Fruit fly (Drosophila melanogaster): ENCODE data around the gene Scsalpha1.

DNA sequence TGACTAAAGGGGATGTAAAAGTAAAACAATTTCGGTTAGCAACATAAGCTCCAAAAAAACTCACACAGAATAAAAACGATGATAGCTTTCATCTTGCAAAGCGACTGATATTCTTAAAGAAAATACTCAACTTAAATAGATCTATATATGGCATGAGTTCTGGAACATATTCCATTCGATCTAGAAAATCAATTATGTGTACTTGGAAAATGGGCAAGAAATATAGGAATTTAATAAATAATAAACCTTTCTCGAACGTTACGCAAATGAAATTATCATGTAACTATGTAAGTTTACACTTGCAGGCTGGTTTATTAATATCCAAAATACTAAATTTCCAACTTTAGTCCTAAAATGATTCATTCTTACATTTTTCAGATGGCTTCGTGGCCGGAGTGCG is 2.2 kb downstream of the Scsalpha1 start, which contains the start of gene Acp63F:
- TF ChIP-seq CG17912 (GFP tag; optimal IDR thresholded peaks at IDR 0.05): no peak
- no peak for TF ChIP-seq repo (GFP tag; optimal IDR thresholded peaks at IDR 0.05)
- TF ChIP-seq zfh2 (GFP tag; optimal IDR thresholded peaks at IDR 0.05): no peak
- no peak for TF ChIP-seq TFAM (GFP tag; optimal IDR thresholded peaks at IDR 0.05)
- no peak for TF ChIP-seq grau (tag; optimal IDR thresholded peaks at IDR 0.05)

Measured in whole organism, embryonic.